Worm (Caenorhabditis elegans) whole organism, L2 larva: ENCODE measurements around the gene M88.4.

Experiments used
- ama-1 ChIP-seq: fragments of 150-350 bp; optimal IDR thresholded peaks from 2 replicates; lab custom pipeline; 2018; ENCODE audit warnings: inconsistent platforms
- ceh-16 ChIP-seq: fragments of 150-350 bp; optimal IDR thresholded peaks from 2 replicates; lab custom pipeline; 2014; ENCODE audit warnings: missing biosample characterization, missing genetic modification characterization
- ceh-82 ChIP-seq: fragments of 150-350 bp; optimal IDR thresholded peaks from 2 replicates; lab custom pipeline; 2014; ENCODE audit warnings: missing biosample characterization, missing genetic modification characterization
- egl-27 ChIP-seq: sonication (generic microtip); optimal IDR thresholded peaks from 3 replicates; lab custom pipeline; 2017; ENCODE audit warnings: missing biosample characterization, missing genetic modification reagents, missing genetic modification characterization
- fos-1 ChIP-seq: fragments of 150-350 bp; optimal IDR thresholded peaks from 2 replicates; lab custom pipeline; 2014; ENCODE audit warnings: missing biosample characterization, missing genetic modification characterization
- lin-13 ChIP-seq: fragments of 150-350 bp; optimal IDR thresholded peaks from 2 replicates; lab custom pipeline; 2014; ENCODE audit warnings: missing biosample characterization, missing genetic modification reagents, missing genetic modification characterization
- lsy-2 ChIP-seq, 2 experiments: fragments of 150-350 bp in 1 of 2; sonication (generic microtip) in 1 of 2; optimal IDR thresholded peaks; 2 replicates each; lab custom pipeline; 2014 to 2017; ENCODE audit warnings: missing biosample characterization in 2 of 2, missing genetic modification characterization in 2 of 2
- mbf-1 ChIP-seq: sonication (generic microtip); optimal IDR thresholded peaks from 2 replicates; lab custom pipeline; 2017; ENCODE audit warnings: missing biosample characterization, missing genetic modification characterization
- nhr-11 ChIP-seq: fragments of 150-350 bp; optimal IDR thresholded peaks from 2 replicates; lab custom pipeline; 2014; ENCODE audit warnings: missing biosample characterization, missing genetic modification characterization
- nhr-237 ChIP-seq: fragments of 150-350 bp; optimal IDR thresholded peaks from 2 replicates; lab custom pipeline; 2014; ENCODE audit warnings: missing biosample characterization, missing genetic modification characterization
- snpc-4 ChIP-seq: fragments of 150-350 bp; optimal IDR thresholded peaks from 2 replicates; lab custom pipeline; 2014; ENCODE audit warnings: missing biosample characterization, missing genetic modification characterization
- unc-39 ChIP-seq: fragments of 150-350 bp; optimal IDR thresholded peaks from 2 replicates; lab custom pipeline; 2014; ENCODE audit warnings: missing biosample characterization, missing genetic modification characterization
- ztf-1 ChIP-seq: fragments of 200-800 bp; sonication (Bioruptor generic); conservative IDR thresholded peaks from 2 replicates; pipeline ENCODE4 v1.3.6; 2022; ENCODE audit warnings: missing genetic modification characterization, missing compliant biosample characterization

- TF ChIP-seq lin-13: no peak
- TF ChIP-seq ztf-1 (GFP tag; lab: Robert Waterston, UW): no peak
- no peak for TF ChIP-seq fos-1 (tag; lab: Kevin White, UChicago)
- TF ChIP-seq ama-1: no peak
- TF ChIP-seq snpc-4 (tag; lab: Kevin White, UChicago): no peak
- TF ChIP-seq unc-39 (tag; lab: Kevin White, UChicago): no peak
- no peak for TF ChIP-seq nhr-237
- TF ChIP-seq egl-27 (tag; lab: Kevin White, UChicago): no peak
- TF ChIP-seq ceh-82 (tag; lab: Kevin White, UChicago): no peak
- no peak for TF ChIP-seq mbf-1 (tag; lab: Kevin White, UChicago)
- no peak for TF ChIP-seq lsy-2 (tag; optimal IDR thresholded peaks at IDR 0.05; lab: Kevin White, UChicago)
- no peak for TF ChIP-seq nhr-11
- TF ChIP-seq ceh-16 (tag; lab: Kevin White, UChicago): no peak
Observed at ce11 chrIII:4530968-4531367, 17.9 kb upstream of the M88.4 start.
